Worm (Caenorhabditis elegans) whole organism, L2 larva: Measurements from ENCODE around the gene clec-118.

Source experiments
- C34F6.9 ChIP-seq: fragments of 150-350 bp; optimal IDR thresholded peaks from 2 replicates; lab custom pipeline; 2014; ENCODE audit warnings: missing biosample characterization, missing genetic modification characterization
- F13H6.1 ChIP-seq: sonication (generic microtip); optimal IDR thresholded peaks from 2 replicates; lab custom pipeline; 2016; ENCODE audit warnings: missing genetic modification characterization, missing compliant biosample characterization
- R02D3.7 ChIP-seq: fragments of 150-350 bp; optimal IDR thresholded peaks from 2 replicates; lab custom pipeline; 2014; ENCODE audit warnings: missing biosample characterization, missing genetic modification characterization
- Y55F3AM.14 ChIP-seq: fragments of 200-800 bp; sonication (Bioruptor generic); optimal IDR thresholded peaks from 2 replicates; lab custom pipeline; 2018; ENCODE audit warnings: mild to moderate bottlenecking, missing genetic modification characterization, missing compliant biosample characterization
- aly-2 ChIP-seq: fragments of 150-350 bp; optimal IDR thresholded peaks from 2 replicates; lab custom pipeline; 2014; ENCODE audit warnings: missing biosample characterization, missing genetic modification characterization
- blmp-1 ChIP-seq: sonication (generic microtip); optimal IDR thresholded peaks from 2 replicates; lab custom pipeline; 2017; ENCODE audit warnings: missing genetic modification characterization, mild to moderate bottlenecking, missing compliant biosample characterization, antibody characterized with exemption, moderate library complexity; ENCODE audit not compliant: insufficient read depth
- ceh-16 ChIP-seq: fragments of 150-350 bp; optimal IDR thresholded peaks from 2 replicates; lab custom pipeline; 2014; ENCODE audit warnings: missing biosample characterization, missing genetic modification characterization
- ceh-82 ChIP-seq: fragments of 150-350 bp; optimal IDR thresholded peaks from 2 replicates; lab custom pipeline; 2014; ENCODE audit warnings: missing biosample characterization, missing genetic modification characterization
- crh-2 ChIP-seq: sonication (generic microtip); optimal IDR thresholded peaks from 2 replicates; lab custom pipeline; 2017; ENCODE audit warnings: missing biosample characterization, missing genetic modification characterization
- egl-27 ChIP-seq: sonication (generic microtip); optimal IDR thresholded peaks from 3 replicates; lab custom pipeline; 2017; ENCODE audit warnings: missing biosample characterization, missing genetic modification reagents, missing genetic modification characterization
- elt-3 ChIP-seq: sonication (generic microtip); optimal IDR thresholded peaks from 2 replicates; lab custom pipeline; 2017; ENCODE audit warnings: missing biosample characterization, missing genetic modification characterization
- fos-1 ChIP-seq: fragments of 150-350 bp; optimal IDR thresholded peaks from 2 replicates; lab custom pipeline; 2014; ENCODE audit warnings: missing biosample characterization, missing genetic modification characterization
- gmeb-1 ChIP-seq: fragments of 150-350 bp; optimal IDR thresholded peaks from 2 replicates; lab custom pipeline; 2014; ENCODE audit warnings: missing biosample characterization, missing genetic modification characterization
- lin-13 ChIP-seq: fragments of 150-350 bp; optimal IDR thresholded peaks from 2 replicates; lab custom pipeline; 2014; ENCODE audit warnings: missing biosample characterization, missing genetic modification reagents, missing genetic modification characterization
- lin-39 ChIP-seq: fragments of 150-350 bp; optimal IDR thresholded peaks from 2 replicates; lab custom pipeline; 2014; ENCODE audit warnings: missing biosample characterization, missing genetic modification reagents, missing genetic modification characterization
- lsy-2 ChIP-seq, 2 experiments: fragments of 150-350 bp in 1 of 2; sonication (generic microtip) in 1 of 2; optimal IDR thresholded peaks; 2 replicates each; lab custom pipeline; 2014 to 2017; ENCODE audit warnings: missing biosample characterization in 2 of 2, missing genetic modification characterization in 2 of 2
- mab-5 ChIP-seq: fragments of 150-350 bp; optimal IDR thresholded peaks from 2 replicates; lab custom pipeline; 2014; ENCODE audit warnings: missing biosample characterization, missing genetic modification characterization
- mdl-1 ChIP-seq, 2 experiments: fragments of 150-350 bp in 1 of 2; sonication (generic microtip) in 1 of 2; optimal IDR thresholded peaks; 2 replicates each; lab custom pipeline; 2017; ENCODE audit warnings: missing biosample characterization in 2 of 2, missing genetic modification characterization in 2 of 2
- nhr-12 ChIP-seq: fragments of 150-350 bp; optimal IDR thresholded peaks from 2 replicates; lab custom pipeline; 2014; ENCODE audit warnings: missing biosample characterization, missing genetic modification characterization
- nhr-129 ChIP-seq: fragments of 150-350 bp; optimal IDR thresholded peaks from 2 replicates; lab custom pipeline; 2014; ENCODE audit warnings: missing biosample characterization, missing genetic modification characterization
- nhr-25 ChIP-seq: fragments of 150-350 bp; sonication (generic microtip); optimal IDR thresholded peaks from 3 replicates; lab custom pipeline; 2014; ENCODE audit warnings: missing biosample characterization, missing genetic modification characterization
- nhr-6 ChIP-seq: fragments of 150-350 bp; optimal IDR thresholded peaks from 2 replicates; lab custom pipeline; 2014; ENCODE audit warnings: missing biosample characterization, missing genetic modification characterization
- nhr-77 ChIP-seq: fragments of 150-350 bp; optimal IDR thresholded peaks from 2 replicates; lab custom pipeline; 2014; ENCODE audit warnings: missing biosample characterization, missing genetic modification characterization
- sem-4 ChIP-seq: fragments of 150-350 bp; optimal IDR thresholded peaks from 2 replicates; lab custom pipeline; 2014; ENCODE audit warnings: missing biosample characterization, missing genetic modification reagents, missing genetic modification characterization
- skn-1 ChIP-seq: sonication (generic microtip); optimal IDR thresholded peaks from 2 replicates; lab custom pipeline; 2017; ENCODE audit warnings: missing biosample characterization, missing genetic modification characterization
- sma-3 ChIP-seq: sonication (generic microtip); optimal IDR thresholded peaks from 2 replicates; lab custom pipeline; 2016; ENCODE audit warnings: missing genetic modification reagents, missing genetic modification characterization, missing compliant biosample characterization
- sma-9 ChIP-seq, 2 experiments: fragments of 150-350 bp in 1 of 2; sonication (generic microtip) in 1 of 2; optimal IDR thresholded peaks; 2 replicates each; lab custom pipeline; 2014 to 2016; ENCODE audit warnings: missing genetic modification characterization in 2 of 2, mild to moderate bottlenecking in 1 of 2, missing biosample characterization in 1 of 2, missing compliant biosample characterization in 1 of 2, missing genetic modification reagents in 1 of 2, moderate library complexity in 1 of 2
- snpc-4 ChIP-seq: fragments of 150-350 bp; optimal IDR thresholded peaks from 2 replicates; lab custom pipeline; 2014; ENCODE audit warnings: missing biosample characterization, missing genetic modification characterization
- unc-39 ChIP-seq: fragments of 150-350 bp; optimal IDR thresholded peaks from 2 replicates; lab custom pipeline; 2014; ENCODE audit warnings: missing biosample characterization, missing genetic modification characterization
- unc-55 ChIP-seq: fragments of 150-350 bp; sonication (generic microtip); optimal IDR thresholded peaks from 3 replicates; lab custom pipeline; 2014; ENCODE audit warnings: missing biosample characterization, missing genetic modification reagents, missing genetic modification characterization
- ztf-11 ChIP-seq: sonication (generic microtip); optimal IDR thresholded peaks from 2 replicates; lab custom pipeline; 2017; ENCODE audit warnings: missing biosample characterization, missing genetic modification characterization
- ztf-4 ChIP-seq: fragments of 150-350 bp; optimal IDR thresholded peaks from 2 replicates; lab custom pipeline; 2014; ENCODE audit warnings: missing biosample characterization, missing genetic modification characterization

Gene clec-118

DNA sequence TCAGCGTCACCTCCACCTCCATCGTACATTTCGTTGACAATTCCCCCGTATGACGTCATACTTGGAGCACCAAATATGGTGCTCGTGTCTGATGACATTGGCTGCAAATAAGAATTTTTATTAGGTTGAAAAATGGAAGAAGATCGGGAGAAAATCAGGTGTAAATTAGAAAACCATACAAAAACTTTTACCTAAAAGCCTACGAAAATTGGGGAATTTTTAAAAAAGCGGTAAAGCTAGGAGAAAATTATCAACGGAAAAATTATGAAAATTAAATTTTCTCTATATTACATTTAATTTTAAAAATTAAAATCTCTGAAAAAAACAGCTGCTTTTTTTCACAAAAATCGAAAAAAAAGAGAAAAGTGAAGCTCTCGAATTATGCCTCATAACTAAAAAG is 12.2 kb upstream of the clec-118 start, which contains the start of gene T04B8.5:
Gene T04B8.5, minus strand, starts transcription at position 101 of the 400 bp plus-strand sequence.
- TF ChIP-seq sem-4 (tag; lab: Kevin White, UChicago) = no peak
- TF ChIP-seq mab-5 (tag; lab: Kevin White, UChicago) = no peak
- no peak for TF ChIP-seq unc-55 (GFP tag; lab: Kevin White, UChicago)
- no peak for TF ChIP-seq nhr-77 (tag; lab: Kevin White, UChicago)
- no peak for TF ChIP-seq lin-13 (GFP tag; lab: Kevin White, UChicago)
- TF ChIP-seq ceh-82 (tag; lab: Kevin White, UChicago) = no peak
- TF ChIP-seq R02D3.7 (tag; lab: Kevin White, UChicago) = no peak
- no peak for TF ChIP-seq ztf-4
- no peak for TF ChIP-seq ztf-11 (tag; lab: Kevin White, UChicago)
- TF ChIP-seq skn-1 = no peak
- no peak for TF ChIP-seq mdl-1 (tag; optimal IDR thresholded peaks at IDR 0.05; lab: Kevin White, UChicago)
- no peak for TF ChIP-seq elt-3 (tag; lab: Kevin White, UChicago)
- no peak for TF ChIP-seq nhr-25 (tag; lab: Kevin White, UChicago)
- TF ChIP-seq nhr-12 (tag; lab: Kevin White, UChicago) = no peak
- no peak for TF ChIP-seq sma-3

ce11 chrII:622478-622877 is 10.2 kb upstream of the clec-118 start:
- TF ChIP-seq sma-9 (GFP tag; optimal IDR thresholded peaks at IDR 0.05; lab: Kevin White, UChicago) (peak; percentile 19), sma-9 (tag; optimal IDR thresholded peaks at IDR 0.05; lab: Kevin White, UChicago) (no peak), nhr-6 (tag; lab: Kevin White, UChicago) (no peak), elt-3 (tag; lab: Kevin White, UChicago) (no peak), F13H6.1 (tag; lab: Kevin White, UChicago) (peak; percentile 29), C34F6.9 (tag; lab: Kevin White, UChicago) (peak; percentile 43), mab-5 (tag; lab: Kevin White, UChicago) (peak; percentile 4), unc-55 (GFP tag; lab: Kevin White, UChicago) (peak; percentile 59), nhr-129 (tag; lab: Kevin White, UChicago) (peak; percentile 35), fos-1 (tag; lab: Kevin White, UChicago) (peak; percentile 61), ztf-4 (no peak), lin-13 (GFP tag; lab: Kevin White, UChicago) (peak; percentile 33)

ce11 chrII:621141-621540 is 8.9 kb upstream of the clec-118 start:
- peak; percentile 14 for TF ChIP-seq crh-2 (tag; lab: Kevin White, UChicago)
- TF ChIP-seq fos-1 (tag; lab: Kevin White, UChicago) = peak; percentile 96
- TF ChIP-seq lin-39 (tag; lab: Kevin White, UChicago) = no peak
- TF ChIP-seq unc-39 = no peak
- TF ChIP-seq ztf-11 (tag; lab: Kevin White, UChicago) = no peak
- peak; percentile 41 for TF ChIP-seq gmeb-1 (tag; lab: Kevin White, UChicago)
- no peak for TF ChIP-seq egl-27
- no peak for TF ChIP-seq ceh-16
- no peak for TF ChIP-seq nhr-12 (tag; lab: Kevin White, UChicago)
- no peak for TF ChIP-seq sem-4 (tag; lab: Kevin White, UChicago)
- TF ChIP-seq ceh-82 (tag; lab: Kevin White, UChicago) = no peak
- no peak for TF ChIP-seq Y55F3AM.14 (GFP tag; lab: Kevin White, UChicago)

ce11 chrII:614701-615100 is 2.4 kb upstream of the clec-118 start:
- TF ChIP-seq ztf-11 (tag; lab: Kevin White, UChicago) (no peak), lin-39 (tag; lab: Kevin White, UChicago) (no peak), Y55F3AM.14 (GFP tag; lab: Kevin White, UChicago) (no peak), snpc-4 (tag; lab: Kevin White, UChicago) (no peak), elt-3 (tag; lab: Kevin White, UChicago) (no peak), crh-2 (tag; lab: Kevin White, UChicago) (no peak), sma-3 (no peak), ceh-16 (no peak), aly-2 (tag; lab: Kevin White, UChicago) (no peak), mab-5 (tag; lab: Kevin White, UChicago) (no peak), nhr-77 (tag; lab: Kevin White, UChicago) (no peak), nhr-12 (tag; lab: Kevin White, UChicago) (no peak), fos-1 (tag; lab: Kevin White, UChicago) (no peak), lsy-2 (tag; optimal IDR thresholded peaks at IDR 0.05; lab: Kevin White, UChicago) (no peak), blmp-1 (tag; lab: Kevin White, UChicago) (no peak), nhr-129 (tag; lab: Kevin White, UChicago) (no peak), unc-39 (no peak)
